Worm (Caenorhabditis elegans): Measurements from ENCODE around the gene R10E4.11.
A peak's percentile ranks its signal among the peaks of the same experiment; 100 is the strongest.

DNA sequence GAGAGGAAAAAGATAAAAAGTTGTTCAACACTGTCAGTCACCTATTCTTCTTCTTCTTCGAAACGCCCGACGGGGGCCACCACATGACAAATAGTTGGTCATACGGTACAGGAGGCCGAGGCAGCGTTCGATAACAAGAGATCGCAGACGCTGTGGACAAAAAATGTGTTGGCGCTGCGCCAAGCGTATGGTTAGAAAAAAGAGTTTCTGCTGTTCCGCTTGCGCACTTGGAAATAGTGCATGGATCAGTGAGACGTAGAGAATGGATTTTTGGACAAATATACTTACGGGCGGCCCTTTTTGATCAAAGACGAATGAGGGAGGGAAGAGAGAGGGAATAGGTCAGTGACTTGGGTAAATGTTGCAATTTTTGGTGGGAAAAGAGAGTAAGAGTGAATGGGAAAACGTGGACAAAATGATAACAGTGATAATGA, 16.1 kb downstream of the R10E4.11 start:
- TF ChIP-seq rcor-1 (GFP tag; IDR thresholded peaks at IDR 0.05) (0 out of 2 replicates have a peak, but pooled peaks have one; percentile 10), ama-1 (optimal IDR thresholded peaks at IDR 0.05) (no peak), ama-1 (GFP tag; optimal IDR thresholded peaks at IDR 0.05) (no peak), ztf-6 (GFP tag; IDR thresholded peaks at IDR 0.05) (no peak), lin-40 (tag; optimal IDR thresholded peaks at IDR 0.05) (peak; percentile 77), Y53G8AR.9 (GFP tag; conservative IDR thresholded peaks at IDR 0.05) (no peak)

Data from whole organism, young adult.